Worm (Caenorhabditis elegans): ENCODE data around the gene fmil-1.

DNA sequence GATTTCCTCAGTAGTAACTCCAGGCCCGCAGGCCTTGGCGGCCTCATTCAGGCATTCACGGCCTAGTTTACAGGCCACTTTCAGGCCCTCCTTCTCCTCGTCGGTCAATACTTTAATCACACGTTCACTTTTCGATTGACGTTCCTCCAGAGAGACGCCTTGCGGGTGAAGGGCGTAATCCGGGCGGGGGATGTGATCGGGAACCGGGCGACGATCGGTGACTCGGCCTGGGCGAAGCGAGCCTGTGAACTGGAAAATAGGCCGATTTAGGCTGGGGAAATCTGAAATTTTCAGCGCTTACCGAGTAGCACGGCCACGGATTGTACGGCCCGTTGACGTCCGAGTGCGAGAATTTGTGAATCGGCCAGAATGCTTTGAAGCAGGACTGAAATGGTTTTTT, 17.8 kb upstream of the fmil-1 start:
- TF ChIP-seq cey-2 (tag; optimal IDR thresholded peaks at IDR 0.05; ENCODE audit: borderline replicate concordance, insufficient read depth) (no peak), pqm-1 (tag; optimal IDR thresholded peaks at IDR 0.05) (no peak), Y48G9A.11 (GFP tag; IDR thresholded peaks at IDR 0.05) (no peak)
